Worm (Caenorhabditis elegans): Measurements from ENCODE around the gene moc-6.

The moc-6 gene

ce11 chrIII:5211137-5211648 is 15.4 kb downstream of the moc-6 start:
- TF ChIP-seq unc-120 (tag; optimal IDR thresholded peaks at IDR 0.05; ENCODE audit: poor library complexity, severe bottlenecking) (peak; percentile 46), ceh-83 (GFP tag; optimal IDR thresholded peaks at IDR 0.05) (peak; percentile 88), cnd-1 (tag; optimal IDR thresholded peaks at IDR 0.05) (peak; percentile 85), tbx-8 (GFP tag; optimal IDR thresholded peaks at IDR 0.05) (peak; percentile 7), bed-3 (GFP tag; optimal IDR thresholded peaks at IDR 0.05) (peak; percentile 58), nhr-2 (tag; optimal IDR thresholded peaks at IDR 0.05) (peak; percentile 46), sptf-1 (tag; optimal IDR thresholded peaks at IDR 0.05) (peak; percentile 85), mep-1 (tag; optimal IDR thresholded peaks at IDR 0.05) (peak; percentile 0), flh-1 (GFP tag; optimal IDR thresholded peaks at IDR 0.05) (peak; percentile 45), nhr-12 (tag; optimal IDR thresholded peaks at IDR 0.05) (peak; percentile 15), ham-2 (GFP tag; optimal IDR thresholded peaks at IDR 0.05) (peak; percentile 75), ceh-43 (GFP tag; optimal IDR thresholded peaks at IDR 0.05) (peak; percentile 60)

- TF ChIP-seq nhr-237 (tag; optimal IDR thresholded peaks at IDR 0.05) (no peak), unc-62 (GFP tag; optimal IDR thresholded peaks at IDR 0.05) (no peak), lsy-2 (tag; optimal IDR thresholded peaks at IDR 0.05) (no peak), nhr-76 (tag; optimal IDR thresholded peaks at IDR 0.05) (no peak), unc-39 (tag; optimal IDR thresholded peaks at IDR 0.05) (no peak), bed-3 (GFP tag; optimal IDR thresholded peaks at IDR 0.05) (no peak), elt-3 (tag; optimal IDR thresholded peaks at IDR 0.05) (no peak), sem-2 (GFP tag; optimal IDR thresholded peaks at IDR 0.05) (no peak), mep-1 (tag; optimal IDR thresholded peaks at IDR 0.05) (no peak), nhr-28 (tag; optimal IDR thresholded peaks at IDR 0.05) (no peak), nhr-12 (tag; optimal IDR thresholded peaks at IDR 0.05) (no peak), flh-1 (GFP tag; optimal IDR thresholded peaks at IDR 0.05) (no peak), ces-1 (GFP tag; optimal IDR thresholded peaks at IDR 0.05) (no peak), zip-8 (tag; optimal IDR thresholded peaks at IDR 0.05) (no peak), pha-4 (tag; optimal IDR thresholded peaks at IDR 0.05) (no peak), sptf-1 (tag; optimal IDR thresholded peaks at IDR 0.05) (no peak), lin-32 (GFP tag; optimal IDR thresholded peaks at IDR 0.05) (no peak), ceh-83 (GFP tag; optimal IDR thresholded peaks at IDR 0.05) (no peak), cnd-1 (tag; optimal IDR thresholded peaks at IDR 0.05) (no peak)
These were observed 18.4 kb downstream of the moc-6 start for ce11 chrIII:5214162-5214561.

- TF ChIP-seq ceh-39 (tag; optimal IDR thresholded peaks at IDR 0.05) (no peak), mls-2 (tag; optimal IDR thresholded peaks at IDR 0.05) (no peak), pha-4 (tag; optimal IDR thresholded peaks at IDR 0.05) (no peak), cnd-1 (tag; optimal IDR thresholded peaks at IDR 0.05) (no peak)
These were observed 19.6 kb downstream of the moc-6 start, which contains the start of gene ZC155.4 for ce11 chrIII:5215375-5215774. ZC155.4 (minus strand) TSS chrIII:5215475.

ce11 chrIII:5217511-5217910 is 21.7 kb downstream of the moc-6 start, which contains the start of gene cutl-19:
cutl-19 (minus strand) TSS chrIII:5217611.
- TF ChIP-seq cnd-1 (tag; optimal IDR thresholded peaks at IDR 0.05), result no peak
- no peak for TF ChIP-seq unc-39 (tag; optimal IDR thresholded peaks at IDR 0.05)
- no peak for TF ChIP-seq ztf-11 (tag; optimal IDR thresholded peaks at IDR 0.05)
- no peak for TF ChIP-seq sem-2 (GFP tag; optimal IDR thresholded peaks at IDR 0.05)
- no peak for TF ChIP-seq flh-1 (GFP tag; optimal IDR thresholded peaks at IDR 0.05)
- TF ChIP-seq drap-1 (GFP tag; optimal IDR thresholded peaks at IDR 0.05), result no peak
- TF ChIP-seq unc-62 (GFP tag; optimal IDR thresholded peaks at IDR 0.05), result no peak
- no peak for TF ChIP-seq mls-2 (tag; optimal IDR thresholded peaks at IDR 0.05)
- no peak for TF ChIP-seq M03D4.4 (tag; optimal IDR thresholded peaks at IDR 0.05)
- TF ChIP-seq pha-4 (tag; optimal IDR thresholded peaks at IDR 0.05), result no peak
- no peak for TF ChIP-seq ceh-83 (GFP tag; optimal IDR thresholded peaks at IDR 0.05)
- no peak for TF ChIP-seq lsy-2 (tag; optimal IDR thresholded peaks at IDR 0.05)

ce11 chrIII:5218687-5219086 is 22.9 kb downstream of the moc-6 start, which contains the start of gene ZC155.2:
ZC155.2 (plus strand) TSS chrIII:5218987.
- TF ChIP-seq mls-2 (tag; optimal IDR thresholded peaks at IDR 0.05) (no peak), nhr-237 (tag; optimal IDR thresholded peaks at IDR 0.05) (no peak), elt-3 (tag; optimal IDR thresholded peaks at IDR 0.05) (no peak), unc-120 (tag; optimal IDR thresholded peaks at IDR 0.05; ENCODE audit: poor library complexity, severe bottlenecking) (no peak), nhr-12 (tag; optimal IDR thresholded peaks at IDR 0.05) (no peak), sem-2 (GFP tag; optimal IDR thresholded peaks at IDR 0.05) (no peak), ceh-83 (GFP tag; optimal IDR thresholded peaks at IDR 0.05) (no peak), pha-4 (tag; optimal IDR thresholded peaks at IDR 0.05) (no peak), ceh-43 (GFP tag; optimal IDR thresholded peaks at IDR 0.05) (no peak), hlh-1 (tag; optimal IDR thresholded peaks at IDR 0.05) (no peak), sptf-1 (tag; optimal IDR thresholded peaks at IDR 0.05) (no peak), bed-3 (GFP tag; optimal IDR thresholded peaks at IDR 0.05) (no peak), lin-32 (GFP tag; optimal IDR thresholded peaks at IDR 0.05) (no peak)

Data from whole organism, mixed stage, embryonic.